Worm (Caenorhabditis elegans) whole organism, L4/young adult: ENCODE measurements around the gene cky-1.

Source experiments
- W03F9.2 ChIP-seq: fragments of 150-350 bp; optimal IDR thresholded peaks from 2 replicates; lab custom pipeline; 2014; ENCODE audit warnings: missing biosample characterization, missing genetic modification characterization
- dao-5 ChIP-seq: sonication (generic microtip); optimal IDR thresholded peaks from 2 replicates; lab custom pipeline; 2016; ENCODE audit warnings: missing genotype, missing genetic modification characterization, moderate library complexity, missing compliant biosample characterization
- him-1 ChIP-seq: sonication (generic microtip); optimal IDR thresholded peaks from 2 replicates; lab custom pipeline; 2016; ENCODE audit warnings: missing genotype, missing genetic modification reagents, missing genetic modification characterization, missing compliant biosample characterization

cky-1 gene

ce11 chrV:12725893-12726292, 10.6 kb upstream of the cky-1 start, which contains the start of gene R11D1.12:
R11D1.12 (minus strand) TSS chrV:12725993.
- no peak for TF ChIP-seq him-1 (tag; lab: Kevin White, UChicago)

DNA sequence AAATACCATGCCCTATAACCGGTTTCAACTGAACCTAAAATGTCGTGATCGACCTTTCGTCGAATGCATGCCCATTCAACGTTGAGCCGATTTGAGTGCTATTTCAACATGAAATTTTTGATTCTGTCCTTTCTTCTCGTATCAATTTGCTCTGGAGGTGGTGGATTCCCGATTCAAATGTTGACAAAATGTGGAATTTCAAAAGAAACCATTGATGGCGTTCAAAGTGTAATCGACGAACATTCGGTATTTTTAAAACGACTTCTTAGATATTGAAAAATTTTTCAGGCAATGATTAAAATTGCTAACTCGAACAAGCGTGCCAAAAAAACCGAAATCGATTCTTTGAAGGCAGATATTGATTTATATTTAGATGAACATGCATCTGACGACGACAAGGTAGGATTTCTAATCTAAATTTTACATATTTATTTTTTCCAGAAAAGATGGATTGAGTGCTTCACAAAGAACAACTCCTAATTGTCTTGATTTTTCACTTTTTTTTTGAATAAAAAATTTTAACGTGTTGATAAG, 9.3 kb upstream of the cky-1 start, which contains the start of gene R11D1.13:
TSS of gene R11D1.13 (plus strand) at position 51 of the 534 bp plus-strand sequence.
- no peak for TF ChIP-seq him-1 (tag; lab: Kevin White, UChicago)
- TF ChIP-seq dao-5 (tag; lab: Kevin White, UChicago) = no peak
- no peak for TF ChIP-seq W03F9.2 (tag; lab: Kevin White, UChicago)

- TF ChIP-seq W03F9.2 (tag; lab: Kevin White, UChicago) (peak; percentile 93), him-1 (tag; lab: Kevin White, UChicago) (peak; percentile 15), dao-5 (tag; lab: Kevin White, UChicago) (no peak)
These were observed 8.3 kb upstream of the cky-1 start, which contains the start of the genes rpl-28 and mrpl-49 for ce11 chrV:12728062-12728665. rpl-28 (minus strand) TSS chrV:12728112. mrpl-49 (plus strand) TSS chrV:12728631.

ce11 chrV:12729220-12729619, 7.3 kb upstream of the cky-1 start, which contains the start of gene R11D1.10:
R11D1.10 (plus strand) TSS chrV:12729520.
- TF ChIP-seq dao-5 (tag; lab: Kevin White, UChicago) (no peak), W03F9.2 (tag; lab: Kevin White, UChicago) (no peak), him-1 (tag; lab: Kevin White, UChicago) (no peak)

ce11 chrV:12732734-12733133, 3.8 kb upstream of the cky-1 start:
- TF ChIP-seq him-1 (tag; lab: Kevin White, UChicago) (no peak), dao-5 (tag; lab: Kevin White, UChicago) (no peak), W03F9.2 (tag; lab: Kevin White, UChicago) (no peak)

DNA sequence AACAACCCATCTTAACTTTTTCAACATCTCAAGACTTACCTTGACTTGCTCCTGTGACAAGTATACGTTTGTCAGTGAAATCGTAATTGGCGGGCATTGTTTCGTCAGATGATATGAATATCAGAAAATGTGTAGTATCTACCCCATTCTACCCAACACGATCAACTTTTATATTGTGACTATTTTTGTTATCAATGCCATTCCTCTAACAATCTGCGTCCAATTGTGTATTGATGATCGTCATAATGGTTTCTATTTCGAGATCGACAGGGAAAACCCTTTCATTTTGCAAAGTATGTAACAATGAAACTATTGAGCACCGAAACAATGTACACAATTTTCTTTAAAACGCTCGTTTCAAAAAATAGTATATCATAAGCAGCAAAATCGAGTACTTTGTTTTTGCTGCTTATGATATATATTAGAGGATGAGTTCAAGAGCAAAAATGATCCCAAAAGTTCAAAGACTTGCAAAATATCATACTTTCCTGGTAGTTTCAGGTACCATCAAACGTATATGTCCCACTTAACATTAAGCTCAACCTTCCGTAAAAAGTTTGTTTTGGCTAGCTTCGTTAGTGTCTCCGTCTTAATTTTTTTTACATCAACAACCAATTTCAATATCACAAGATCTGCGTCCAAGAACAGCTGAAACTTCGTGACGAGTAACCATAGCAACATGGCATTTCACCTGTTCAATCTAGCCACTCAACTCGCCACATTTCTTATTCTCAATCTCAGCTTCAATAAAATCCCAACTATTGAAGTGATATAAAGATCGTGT, 2.8 kb upstream of the cky-1 start, which contains the start of the genes dhs-21 and xbx-9:
TSS of gene dhs-21 (minus strand) at position 181 of the 784 bp plus-strand sequence.
TSS of gene xbx-9 (plus strand) at position 734 of the 784 bp plus-strand sequence.
- TF ChIP-seq dao-5 (tag; lab: Kevin White, UChicago) (no peak), him-1 (tag; lab: Kevin White, UChicago) (no peak), W03F9.2 (tag; lab: Kevin White, UChicago) (no peak)

DNA sequence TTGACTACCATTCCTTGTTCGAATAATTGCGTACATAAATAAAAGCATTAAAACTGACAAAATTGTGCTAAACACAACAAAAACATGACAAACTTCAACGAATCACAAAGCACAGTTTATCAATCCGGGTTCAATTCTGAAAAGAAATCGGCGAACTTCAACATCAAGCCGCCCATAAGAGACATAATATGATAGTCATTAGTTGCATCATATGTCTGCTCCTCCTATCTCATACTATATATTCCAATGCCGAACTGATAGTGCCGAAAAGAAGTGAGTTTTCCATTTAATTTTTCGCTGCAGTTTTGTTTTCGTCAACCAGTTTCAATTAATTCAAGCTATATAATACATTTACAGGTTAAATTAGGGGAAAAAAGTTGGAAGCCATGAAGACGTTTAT, 5.2 kb downstream of the cky-1 start, which contains the start of gene hrg-7:
TSS of gene hrg-7 (plus strand) at position 358 of the 400 bp plus-strand sequence.
- no peak for TF ChIP-seq dao-5 (tag; lab: Kevin White, UChicago)
- no peak for TF ChIP-seq him-1 (tag; lab: Kevin White, UChicago)
- TF ChIP-seq W03F9.2 (tag; lab: Kevin White, UChicago) = no peak

ce11 chrV:12743778-12744502, 7.4 kb downstream of the cky-1 start:
- TF ChIP-seq him-1 (tag; lab: Kevin White, UChicago) (no peak), W03F9.2 (tag; lab: Kevin White, UChicago) (no peak), dao-5 (tag; lab: Kevin White, UChicago) (no peak)

- TF ChIP-seq him-1 (tag; lab: Kevin White, UChicago) = no peak
- TF ChIP-seq W03F9.2 (tag; lab: Kevin White, UChicago) = no peak
- TF ChIP-seq dao-5 (tag; lab: Kevin White, UChicago) = no peak
These were observed 8.5 kb downstream of the cky-1 start, which contains the start of gene C15C8.7 for ce11 chrV:12744979-12745378. C15C8.7 (minus strand) TSS chrV:12745050.

DNA sequence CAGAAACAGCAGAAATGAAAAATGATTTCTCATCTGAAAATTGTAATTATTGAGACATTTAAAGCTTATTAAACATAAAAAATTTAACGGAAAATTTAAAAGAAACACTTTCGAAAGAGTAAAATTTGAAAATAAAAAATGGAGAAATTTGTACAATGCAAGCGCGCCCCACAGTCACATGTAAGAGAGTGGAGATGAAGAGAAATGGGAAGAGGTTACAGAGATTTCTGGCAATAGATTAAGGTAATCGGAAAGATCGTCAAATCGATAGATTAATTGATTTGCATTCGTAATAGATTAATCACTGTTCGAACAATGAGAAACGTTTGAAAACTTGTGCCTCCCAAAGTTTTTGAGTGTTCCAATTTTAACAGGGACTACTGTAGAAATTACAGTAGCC, 10.9 kb downstream of the cky-1 start, which contains the start of gene C15C8.4:
TSS of gene C15C8.4 (minus strand) at position 33 of the 400 bp plus-strand sequence.
- TF ChIP-seq dao-5 (tag; lab: Kevin White, UChicago) = no peak
- no peak for TF ChIP-seq him-1 (tag; lab: Kevin White, UChicago)
- no peak for TF ChIP-seq W03F9.2 (tag; lab: Kevin White, UChicago)

DNA sequence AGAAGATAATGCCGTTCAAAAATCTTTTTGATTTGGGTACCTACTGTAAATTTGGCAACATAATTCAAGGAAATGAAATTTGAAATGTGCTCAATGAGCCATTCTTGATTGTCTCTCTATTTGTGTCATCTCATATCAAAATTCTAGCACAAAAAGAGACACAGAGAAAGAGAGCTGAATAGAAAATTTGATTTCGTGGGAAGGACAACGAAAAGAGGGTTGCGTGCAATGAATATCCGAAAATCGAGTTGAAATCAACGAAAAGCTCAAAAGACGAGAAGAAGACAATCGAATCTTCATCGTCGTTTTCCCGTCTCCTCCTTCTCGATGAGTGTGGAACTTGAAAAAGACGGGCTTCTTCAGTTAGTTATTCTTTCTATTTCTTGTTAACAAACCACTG, 11.4 kb downstream of the cky-1 start, which contains the start of gene C15C8.5:
TSS of gene C15C8.5 (plus strand) at position 152 of the 400 bp plus-strand sequence.
- TF ChIP-seq W03F9.2 (tag; lab: Kevin White, UChicago) (no peak), dao-5 (tag; lab: Kevin White, UChicago) (no peak), him-1 (tag; lab: Kevin White, UChicago) (no peak)

ce11 chrV:12749558-12749957, 13.1 kb downstream of the cky-1 start:
- TF ChIP-seq W03F9.2 (tag; lab: Kevin White, UChicago) (no peak), dao-5 (tag; lab: Kevin White, UChicago) (no peak), him-1 (tag; lab: Kevin White, UChicago) (no peak)
